Worm (Caenorhabditis elegans): ENCODE measurements around the gene cdd-2.

The cdd-2 gene

DNA sequence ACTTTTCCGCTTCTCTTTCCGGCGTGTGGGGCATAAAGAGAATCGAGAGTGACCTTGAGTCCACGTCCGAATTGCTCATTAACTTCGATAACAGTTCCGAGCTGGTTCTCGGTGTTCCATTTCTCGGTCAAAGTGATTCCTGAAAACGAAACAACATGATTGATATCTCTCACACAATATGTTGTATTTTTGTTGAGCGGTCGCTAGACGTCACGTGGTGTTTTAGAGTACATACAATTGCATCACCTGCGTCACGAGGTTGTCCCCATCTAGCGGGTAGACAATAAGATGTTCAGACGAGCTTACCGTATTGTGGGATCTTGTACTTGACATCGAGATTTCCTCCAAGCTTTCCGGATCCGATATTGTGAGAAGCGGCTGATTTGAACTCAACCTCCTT lies 40.4 kb downstream of the cdd-2 start:
- no peak for TF ChIP-seq eor-1 (tag; optimal IDR thresholded peaks at IDR 0.05)
- peak; percentile 52 for TF ChIP-seq nhr-43 (tag; optimal IDR thresholded peaks at IDR 0.05; ENCODE audit: poor library complexity, severe bottlenecking)
- TF ChIP-seq elt-2 (tag; optimal IDR thresholded peaks at IDR 0.05): peak; percentile 37
- no peak for TF ChIP-seq ceh-16 (tag; optimal IDR thresholded peaks at IDR 0.05)
- peak; percentile 83 for TF ChIP-seq ama-1 (optimal IDR thresholded peaks at IDR 0.05)
- peak; percentile 66 for TF ChIP-seq pha-4 (tag; optimal IDR thresholded peaks at IDR 0.05)
- TF ChIP-seq snpc-4 (tag; optimal IDR thresholded peaks at IDR 0.05): no peak
- no peak for TF ChIP-seq mml-1 (tag; optimal IDR thresholded peaks at IDR 0.05)
- TF ChIP-seq ceh-9 (tag; optimal IDR thresholded peaks at IDR 0.05): no peak
- no peak for TF ChIP-seq zag-1 (tag; optimal IDR thresholded peaks at IDR 0.05)
- TF ChIP-seq nhr-12 (tag; optimal IDR thresholded peaks at IDR 0.05): no peak
- TF ChIP-seq lin-15B (tag; optimal IDR thresholded peaks at IDR 0.05): peak; percentile 23
- peak; percentile 29 for TF ChIP-seq nhr-23 (tag; optimal IDR thresholded peaks at IDR 0.05)
- TF ChIP-seq nhr-25 (tag; optimal IDR thresholded peaks at IDR 0.05): peak; percentile 33

DNA sequence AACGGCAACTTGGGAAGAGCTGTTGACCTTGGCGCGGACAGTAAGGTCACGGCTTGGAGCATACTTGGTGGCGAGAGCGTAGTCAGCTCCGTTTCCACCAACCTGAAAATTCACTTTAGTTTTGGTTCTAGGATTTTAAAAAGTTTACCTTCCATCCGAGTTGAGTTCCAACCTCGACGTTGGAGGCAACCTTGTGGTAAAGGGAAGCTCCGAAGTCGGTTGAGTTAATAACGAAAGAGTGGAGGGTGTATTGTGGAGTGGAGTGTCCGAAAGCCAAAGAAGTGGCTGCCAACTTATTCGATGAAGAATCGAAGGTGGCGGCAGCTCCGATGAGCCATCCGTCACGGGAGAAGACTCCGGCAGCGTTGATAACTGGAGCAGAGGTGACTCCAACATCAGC lies 41.0 kb downstream of the cdd-2 start:
- no peak for TF ChIP-seq eor-1 (tag; optimal IDR thresholded peaks at IDR 0.05)
- no peak for TF ChIP-seq elt-2 (tag; optimal IDR thresholded peaks at IDR 0.05)
- no peak for TF ChIP-seq ceh-82 (tag; optimal IDR thresholded peaks at IDR 0.05)
- no peak for TF ChIP-seq R02D3.7 (tag; optimal IDR thresholded peaks at IDR 0.05)
- TF ChIP-seq pqm-1 (tag; optimal IDR thresholded peaks at IDR 0.05): no peak
- TF ChIP-seq unc-62 (GFP tag; optimal IDR thresholded peaks at IDR 0.05): no peak
- TF ChIP-seq egl-5 (tag; optimal IDR thresholded peaks at IDR 0.05): no peak
- TF ChIP-seq ZK546.5 (tag; optimal IDR thresholded peaks at IDR 0.05): no peak
- TF ChIP-seq fkh-10 (GFP tag; optimal IDR thresholded peaks at IDR 0.05): no peak
- TF ChIP-seq nhr-11 (tag; optimal IDR thresholded peaks at IDR 0.05): no peak
- no peak for TF ChIP-seq ama-1 (optimal IDR thresholded peaks at IDR 0.05)
- TF ChIP-seq lsy-12 (tag; optimal IDR thresholded peaks at IDR 0.05): no peak
- TF ChIP-seq ceh-9 (tag; optimal IDR thresholded peaks at IDR 0.05): no peak
- TF ChIP-seq daf-12 (tag; optimal IDR thresholded peaks at IDR 0.05): no peak
- TF ChIP-seq jun-1 (tag; optimal IDR thresholded peaks at IDR 0.05): no peak

DNA sequence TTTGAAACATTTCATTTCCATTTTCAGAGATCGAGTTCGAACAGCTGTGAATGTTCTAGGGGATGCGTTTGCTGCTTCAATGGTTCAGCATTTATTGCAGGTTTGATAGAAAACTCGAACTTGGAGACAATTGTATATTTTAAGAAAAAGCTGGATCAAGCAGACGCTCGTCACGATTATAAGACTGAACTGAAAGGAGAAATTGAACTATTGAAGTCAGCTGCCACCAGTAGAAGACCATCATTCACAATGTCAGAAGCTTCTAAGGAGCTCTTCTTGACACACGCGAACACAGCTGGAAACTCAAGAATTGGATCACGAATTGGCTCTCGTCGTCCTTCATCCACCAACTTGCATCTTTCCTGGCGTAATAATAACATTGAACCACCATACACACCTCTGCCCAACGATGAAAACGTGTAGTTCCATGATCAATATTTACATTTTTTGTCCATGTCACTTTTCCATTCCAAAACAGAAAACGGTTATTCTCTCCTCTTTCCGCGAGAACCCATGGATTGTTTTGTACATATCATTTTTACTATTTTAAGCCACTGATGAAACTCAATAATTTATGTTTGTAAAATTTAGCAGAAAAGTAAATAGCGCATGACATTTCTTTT lies 41.7 kb downstream of the cdd-2 start:
- peak; percentile 65 for TF ChIP-seq pha-4 (tag; optimal IDR thresholded peaks at IDR 0.05)
- TF ChIP-seq pqm-1 (tag; optimal IDR thresholded peaks at IDR 0.05): peak; percentile 4
- TF ChIP-seq zag-1 (tag; optimal IDR thresholded peaks at IDR 0.05): no peak
- peak; percentile 25 for TF ChIP-seq lin-39 (tag; optimal IDR thresholded peaks at IDR 0.05)
- TF ChIP-seq ama-1 (optimal IDR thresholded peaks at IDR 0.05): peak; percentile 95
- peak; percentile 48 for TF ChIP-seq lsy-12 (tag; optimal IDR thresholded peaks at IDR 0.05)
- TF ChIP-seq egl-27 (tag; optimal IDR thresholded peaks at IDR 0.05): no peak
- peak; percentile 30 for TF ChIP-seq R02D3.7 (tag; optimal IDR thresholded peaks at IDR 0.05)
- TF ChIP-seq nfya-1 (tag; optimal IDR thresholded peaks at IDR 0.05; ENCODE audit: insufficient read depth): no peak
- TF ChIP-seq nhr-43 (tag; optimal IDR thresholded peaks at IDR 0.05; ENCODE audit: poor library complexity, severe bottlenecking): peak; percentile 54
- no peak for TF ChIP-seq daf-12 (tag; optimal IDR thresholded peaks at IDR 0.05)
- peak; percentile 44 for TF ChIP-seq aly-2 (tag; optimal IDR thresholded peaks at IDR 0.05)
- no peak for TF ChIP-seq nhr-12 (tag; optimal IDR thresholded peaks at IDR 0.05)
- TF ChIP-seq elt-2 (tag; optimal IDR thresholded peaks at IDR 0.05): peak; percentile 38
- TF ChIP-seq lin-15B (tag; optimal IDR thresholded peaks at IDR 0.05): no peak

DNA sequence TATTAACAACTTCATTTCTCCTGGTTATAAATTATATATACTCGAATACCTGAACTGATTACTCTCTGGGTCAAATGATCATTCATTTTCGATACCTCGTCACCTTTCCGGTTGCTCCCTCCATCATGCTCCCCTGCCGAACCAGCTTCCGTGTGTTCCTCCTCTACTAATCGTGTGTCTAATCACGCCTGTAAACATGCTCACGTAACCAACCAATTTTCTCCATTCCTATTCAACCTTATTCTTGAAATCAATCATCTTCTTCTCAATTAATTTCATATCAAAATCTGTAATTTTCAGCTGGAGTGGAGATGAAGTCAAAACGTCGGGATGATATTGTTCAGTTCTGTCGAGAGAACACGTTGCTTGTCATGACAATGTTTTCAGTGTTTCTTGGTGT lies 44.4 kb downstream of the cdd-2 start, which contains the start of gene glt-6:
TSS of gene glt-6 (plus strand) at position 301 of the 400 bp plus-strand sequence.
- TF ChIP-seq ceh-28 (tag; optimal IDR thresholded peaks at IDR 0.05): no peak
- TF ChIP-seq pqm-1 (tag; optimal IDR thresholded peaks at IDR 0.05): no peak
- TF ChIP-seq nhr-28 (tag; optimal IDR thresholded peaks at IDR 0.05): no peak
- TF ChIP-seq nhr-12 (tag; optimal IDR thresholded peaks at IDR 0.05): no peak
- TF ChIP-seq elt-3 (tag; optimal IDR thresholded peaks at IDR 0.05): no peak
- TF ChIP-seq sea-2 (GFP tag; optimal IDR thresholded peaks at IDR 0.05): no peak
- TF ChIP-seq mml-1 (tag; optimal IDR thresholded peaks at IDR 0.05): no peak
- TF ChIP-seq nhr-237 (tag; optimal IDR thresholded peaks at IDR 0.05): no peak
- no peak for TF ChIP-seq tbx-2 (tag; optimal IDR thresholded peaks at IDR 0.05)
- TF ChIP-seq ama-1 (optimal IDR thresholded peaks at IDR 0.05): no peak
- no peak for TF ChIP-seq nhr-11 (tag; optimal IDR thresholded peaks at IDR 0.05)
- no peak for TF ChIP-seq fkh-2 (tag; optimal IDR thresholded peaks at IDR 0.05)
- no peak for TF ChIP-seq eor-1 (tag; optimal IDR thresholded peaks at IDR 0.05)
- no peak for TF ChIP-seq fos-1 (tag; optimal IDR thresholded peaks at IDR 0.05)

All from whole organism, L3 larva.